Worm (Caenorhabditis elegans) whole organism, L4 larva: Measurements from ENCODE around the gene K08B5.1.

ENCODE experiments used
- ZK546.5 ChIP-seq, 2 experiments: sonication (generic microtip); optimal IDR thresholded peaks; 2 replicates each; lab custom pipeline; 2017; ENCODE audit warnings: missing biosample characterization in 2 of 2, missing genetic modification characterization in 2 of 2
- ama-1 ChIP-seq: fragments of 150-350 bp; optimal IDR thresholded peaks from 2 replicates; lab custom pipeline; 2014; ENCODE audit warnings: inconsistent platforms, mixed read lengths
- dmd-6 ChIP-seq: fragments of 200-800 bp; sonication (Bioruptor generic); IDR thresholded peaks from 2 replicates; pipeline ENCODE4 v1.3.6; 2022; ENCODE audit warnings: missing genetic modification reagents, missing genetic modification characterization, missing compliant biosample characterization
- jun-1 ChIP-seq: fragments of 150-350 bp; optimal IDR thresholded peaks from 2 replicates; lab custom pipeline; 2014; ENCODE audit warnings: missing biosample characterization, missing genetic modification reagents, missing genetic modification characterization
- pha-4 ChIP-seq, 2 experiments: fragments of 150-350 bp in 1 of 2; fragments of 200-800 bp in 1 of 2; sonication (Bioruptor generic) in 1 of 2; IDR thresholded peaks in 1 of 2; optimal IDR thresholded peaks in 1 of 2; 2 replicates each; pipeline versions ENCODE4 v1.3.6 to Lab custom; 2014 to 2022; ENCODE audit warnings: missing genetic modification characterization in 2 of 2, missing genetic modification reagents in 2 of 2, missing biosample characterization in 1 of 2, missing compliant biosample characterization in 1 of 2
- unc-130 ChIP-seq: sonication (generic microtip); optimal IDR thresholded peaks from 2 replicates; lab custom pipeline; 2016; ENCODE audit warnings: missing genetic modification reagents, missing genetic modification characterization, missing compliant biosample characterization
- unc-62 ChIP-seq, 3 experiments: fragments of 150-350 bp in 1 of 3; sonication (generic microtip); optimal IDR thresholded peaks in 2 of 3; peaks in 1 of 3; 1 replicate in 1 of 3; 2 replicates in 2 of 3; lab custom pipeline; 2014 to 2017; ENCODE audit warnings: missing biosample characterization in 3 of 3, missing genetic modification characterization in 3 of 3, missing genetic modification reagents in 3 of 3, missing genotype in 1 of 3
- zag-1 ChIP-seq: fragments of 150-350 bp; optimal IDR thresholded peaks from 2 replicates; lab custom pipeline; 2014; ENCODE audit warnings: missing biosample characterization, missing genetic modification characterization

DNA sequence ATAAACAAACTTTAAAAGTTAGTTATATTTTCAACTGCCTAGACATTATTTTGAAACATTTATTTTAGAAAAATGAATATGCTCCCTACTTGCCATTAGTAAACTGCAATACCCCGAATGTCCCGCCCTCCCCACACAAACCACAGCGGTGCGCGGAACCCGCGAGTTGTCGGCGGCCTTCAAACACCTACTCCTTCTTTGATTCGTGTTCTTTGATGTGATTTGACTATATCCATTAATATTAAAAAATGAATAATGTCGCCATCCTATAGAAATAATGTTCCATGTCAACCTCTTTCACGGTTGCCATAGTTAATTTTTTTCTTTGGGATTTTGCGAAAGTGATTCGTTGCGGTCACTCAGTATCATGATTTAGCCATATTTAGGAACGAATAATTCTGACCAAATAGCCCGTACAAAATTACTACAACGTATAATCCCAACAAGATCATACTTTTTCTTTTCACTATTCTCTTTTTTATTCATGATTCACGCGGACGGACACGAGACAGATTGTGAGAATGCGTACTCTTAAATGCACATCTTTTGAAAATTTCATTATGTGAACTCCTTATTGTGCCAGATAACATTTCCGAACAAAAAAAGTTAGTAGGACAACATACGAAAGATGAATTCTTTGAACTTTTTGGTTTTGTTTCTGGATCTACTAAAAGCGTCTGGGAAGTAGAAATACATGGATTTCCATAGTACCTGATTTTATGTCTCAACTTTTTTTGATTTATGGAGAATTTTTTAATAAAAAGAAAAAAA, 6.5 kb downstream of the K08B5.1 start:
- TF ChIP-seq unc-130 (GFP tag; lab: Kevin White, UChicago) (no peak), dmd-6 (no peak), zag-1 (tag; lab: Kevin White, UChicago) (no peak), ama-1 (lab: Kevin White, UChicago) (no peak), pha-4 (GFP tag; IDR thresholded peaks at IDR 0.05; lab: Robert Waterston, UW) (no peak), pha-4 (tag; optimal IDR thresholded peaks at IDR 0.05; lab: Kevin White, UChicago) (no peak), ZK546.5 (tag; optimal IDR thresholded peaks at IDR 0.05; lab: Kevin White, UChicago) (no peak), unc-62 (GFP tag; optimal IDR thresholded peaks at IDR 0.05 in 1 of 2; lab: Kevin White, UChicago) (no peak), unc-62 (tag; optimal IDR thresholded peaks at IDR 0.05; lab: Kevin White, UChicago) (no peak), jun-1 (tag; lab: Kevin White, UChicago) (no peak)
